Fruit fly (Drosophila melanogaster): ENCODE results near the gene CG33725.

The CG33725 gene

dm6 chr3L:12514762-12515215 lies 32.4 kb downstream of the CG33725 start, which contains the start of the genes sti and tral (continued):
- no peak; the same call in 1 of the 2 replicates for TF ChIP-seq sim (GFP tag; IDR thresholded peaks at IDR 0.05)
- TF ChIP-seq CG8290 (GFP tag; optimal IDR thresholded peaks at IDR 0.05) = peak; percentile 84
- peak; percentile 54 to 75 for TF ChIP-seq CG8290 (tag; optimal IDR thresholded peaks at IDR 0.05)
- no peak for TF ChIP-seq Vsx1 (GFP tag; optimal IDR thresholded peaks at IDR 0.05)
- TF ChIP-seq oc (tag; optimal IDR thresholded peaks at IDR 0.05) = no peak
- TF ChIP-seq CHES-1-like (GFP tag; optimal IDR thresholded peaks at IDR 0.05) = peak; percentile 96
- peak; percentile 83 for TF ChIP-seq trh (GFP tag; optimal IDR thresholded peaks at IDR 0.05)
- TF ChIP-seq Rx (GFP tag; IDR thresholded peaks at IDR 0.05) = peak; percentile 79
- TF ChIP-seq CG2129 (GFP tag; IDR thresholded peaks at IDR 0.05; ENCODE audit: partially characterized antibody) = no peak
- TF ChIP-seq CG8765 (GFP tag; IDR thresholded peaks at IDR 0.05) = peak; percentile 74
- TF ChIP-seq ase (GFP tag; IDR thresholded peaks at IDR 0.05) = peak; percentile 78
- TF ChIP-seq Abd-B (GFP tag; optimal IDR thresholded peaks at IDR 0.05) = no peak
- peak; percentile 86 for TF ChIP-seq repo (GFP tag; optimal IDR thresholded peaks at IDR 0.05)
- TF ChIP-seq ftz-f1 (GFP tag; optimal IDR thresholded peaks at IDR 0.05) = peak; percentile 75

- TF ChIP-seq ind (GFP tag; optimal IDR thresholded peaks at IDR 0.05) (no peak), Mes4 (GFP tag; optimal IDR thresholded peaks at IDR 0.05) (no peak), sim (GFP tag; IDR thresholded peaks at IDR 0.05) (no peak), chinmo (GFP tag; IDR thresholded peaks at IDR 0.05; ENCODE audit: partially characterized antibody) (0 out of 4 replicates have a peak, but pooled peaks have one; percentile 35), Nf-YC (tag; optimal IDR thresholded peaks at IDR 0.05) (no peak), az2 (GFP tag; optimal IDR thresholded peaks at IDR 0.05) (no peak), kah (GFP tag; optimal IDR thresholded peaks at IDR 0.05) (no peak), peb (GFP tag; IDR thresholded peaks at IDR 0.05) (no peak), pfk (GFP tag; optimal IDR thresholded peaks at IDR 0.05) (no peak), cg (GFP tag; optimal IDR thresholded peaks at IDR 0.05) (peak; percentile 14), hbn (GFP tag; IDR thresholded peaks at IDR 0.05; ENCODE audit: partially characterized antibody) (peak; percentile 15; the same call in 1 of the 2 replicates), CG12659 (GFP tag; optimal IDR thresholded peaks at IDR 0.05) (no peak), slbo (GFP tag; IDR thresholded peaks at IDR 0.05) (no peak), CG2199 (GFP tag; IDR thresholded peaks at IDR 0.05) (0 out of 3 replicates have a peak, but pooled peaks have one; percentile 7), Drgx (GFP tag; IDR thresholded peaks at IDR 0.05) (peak; percentile 72), CG7963 (GFP tag; IDR thresholded peaks at IDR 0.05; ENCODE audit: partially characterized antibody) (no peak), Ets97D (GFP tag; optimal IDR thresholded peaks at IDR 0.05) (no peak), CG12155 (GFP tag; optimal IDR thresholded peaks at IDR 0.05) (no peak), emc (GFP tag; optimal IDR thresholded peaks at IDR 0.05) (no peak), Mrtf (GFP tag; IDR thresholded peaks at IDR 0.05) (no peak), org-1 (GFP tag; optimal IDR thresholded peaks at IDR 0.05) (no peak), CG10366 (GFP tag; IDR thresholded peaks at IDR 0.05) (no peak), bigmax (GFP tag; optimal IDR thresholded peaks at IDR 0.05) (peak; percentile 84), bbx (GFP tag; IDR thresholded peaks at IDR 0.05; ENCODE audit: partially characterized antibody) (no peak), zfh2 (GFP tag; optimal IDR thresholded peaks at IDR 0.05) (no peak), CG18599 (GFP tag; optimal IDR thresholded peaks at IDR 0.05) (no peak), CG17612 (GFP tag; IDR thresholded peaks at IDR 0.05) (no peak), CG13424 (tag; optimal IDR thresholded peaks at IDR 0.05) (no peak), CG12769 (tag; optimal IDR thresholded peaks at IDR 0.05) (peak; percentile 24), HmgZ (tag; optimal IDR thresholded peaks at IDR 0.05) (no peak), Trl (optimal IDR thresholded peaks at IDR 0.05) (peak; percentile 69 to 73), Trl (GFP tag; optimal IDR thresholded peaks at IDR 0.05) (no peak), cwo (GFP tag; optimal IDR thresholded peaks at IDR 0.05) (no peak), CG2116 (GFP tag; optimal IDR thresholded peaks at IDR 0.05) (no peak), HHEX (GFP tag; optimal IDR thresholded peaks at IDR 0.05) (no peak), CG5245 (GFP tag; optimal IDR thresholded peaks at IDR 0.05) (no peak)
Measured at dm6 chr3L:12515691-12516455, 33.5 kb downstream of the CG33725 start.
